Worm (Caenorhabditis elegans): Measurements from ENCODE around the gene rab-37.

DNA sequence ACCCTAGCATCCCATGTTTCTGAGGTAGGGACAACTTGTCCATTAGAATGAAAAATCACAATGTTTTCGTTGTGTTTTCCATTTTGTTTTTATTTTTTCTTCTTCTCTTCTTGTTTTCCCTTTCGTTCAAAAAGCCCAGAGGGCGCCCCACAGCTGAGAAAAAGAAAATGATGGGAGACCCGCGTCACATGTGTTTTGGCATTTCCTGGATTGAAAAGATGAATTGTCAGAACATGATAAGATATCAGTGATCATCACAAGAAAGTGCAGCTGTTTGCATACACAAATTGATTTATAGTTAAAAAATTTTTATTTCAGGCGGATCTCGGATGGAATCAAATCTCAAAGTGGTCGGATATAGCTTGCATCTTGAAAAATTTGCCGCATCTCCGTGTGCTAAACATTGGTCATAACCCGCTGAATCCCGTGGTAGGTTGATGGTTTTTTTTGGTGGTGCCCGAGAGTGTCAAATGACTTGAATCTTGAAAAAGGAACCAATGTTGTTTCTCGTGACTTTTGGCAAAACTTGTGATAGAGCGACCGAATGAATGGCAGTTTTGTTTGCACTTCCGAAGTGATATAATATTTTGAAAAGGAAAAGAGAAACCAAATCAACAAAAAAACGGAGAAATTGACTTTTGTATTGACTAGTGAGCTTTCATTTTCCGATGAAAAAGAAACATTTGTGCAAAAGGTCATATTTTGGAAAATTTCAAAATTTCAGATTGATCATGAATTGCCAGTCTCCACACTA, 30.7 kb upstream of the rab-37 start:
- TF ChIP-seq sptf-1 (tag; optimal IDR thresholded peaks at IDR 0.05) (no peak), nhr-76 (tag; optimal IDR thresholded peaks at IDR 0.05) (no peak), bed-3 (GFP tag; optimal IDR thresholded peaks at IDR 0.05) (no peak)
